Worm (Caenorhabditis elegans): ENCODE data around the gene E01B7.2.

The E01B7.2 gene

DNA sequence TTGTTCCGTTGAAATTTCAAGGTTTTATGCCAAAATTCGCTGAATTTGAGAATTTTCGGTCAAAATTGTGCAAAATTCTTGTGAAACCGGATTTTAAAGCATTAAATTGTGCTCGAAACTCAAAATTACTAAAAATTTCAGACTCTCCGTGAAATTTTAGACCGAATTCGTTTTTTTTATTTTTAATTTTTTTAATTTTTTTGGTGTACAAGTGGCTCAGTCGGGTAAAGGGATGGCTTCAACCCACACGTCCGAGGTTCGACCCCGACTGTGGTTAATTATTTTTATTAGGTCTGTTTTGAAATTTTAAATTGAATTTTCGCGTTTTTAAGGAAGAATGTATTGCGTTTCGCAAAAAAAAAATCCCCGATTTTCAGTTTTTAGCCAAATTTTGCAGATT, 17.4 kb downstream of the E01B7.2 start:
- TF ChIP-seq blmp-1 (tag; optimal IDR thresholded peaks at IDR 0.05; ENCODE audit: insufficient read depth), result no peak
- no peak for TF ChIP-seq lin-11 (tag; optimal IDR thresholded peaks at IDR 0.05)
- no peak for TF ChIP-seq ztf-11 (tag; optimal IDR thresholded peaks at IDR 0.05)
- TF ChIP-seq ztf-4 (tag; optimal IDR thresholded peaks at IDR 0.05), result no peak
- TF ChIP-seq elt-1 (tag; optimal IDR thresholded peaks at IDR 0.05), result no peak
- no peak for TF ChIP-seq nhr-10 (tag; optimal IDR thresholded peaks at IDR 0.05)
- TF ChIP-seq mbf-1 (tag; optimal IDR thresholded peaks at IDR 0.05), result no peak
- no peak for TF ChIP-seq skn-1 (tag; optimal IDR thresholded peaks at IDR 0.05)
- no peak for TF ChIP-seq nhr-21 (tag; optimal IDR thresholded peaks at IDR 0.05)
- no peak for TF ChIP-seq Y55F3AM.14 (GFP tag; optimal IDR thresholded peaks at IDR 0.05)
- no peak for TF ChIP-seq nhr-23 (tag; optimal IDR thresholded peaks at IDR 0.05)
- no peak for TF ChIP-seq nhr-11 (tag; optimal IDR thresholded peaks at IDR 0.05)
- no peak for TF ChIP-seq nhr-25 (tag; optimal IDR thresholded peaks at IDR 0.05)
- no peak for TF ChIP-seq ama-1 (optimal IDR thresholded peaks at IDR 0.05)
- no peak for TF ChIP-seq ceh-16 (tag; optimal IDR thresholded peaks at IDR 0.05)
- TF ChIP-seq unc-39 (tag; optimal IDR thresholded peaks at IDR 0.05), result no peak
- TF ChIP-seq nhr-77 (tag; optimal IDR thresholded peaks at IDR 0.05), result no peak
- TF ChIP-seq ceh-82 (tag; optimal IDR thresholded peaks at IDR 0.05), result no peak

ce11 chrV:17943877-17944472, 22.4 kb downstream of the E01B7.2 start:
- TF ChIP-seq sem-4 (tag; optimal IDR thresholded peaks at IDR 0.05) (no peak), sma-9 (GFP tag; optimal IDR thresholded peaks at IDR 0.05) (no peak), sma-9 (tag; optimal IDR thresholded peaks at IDR 0.05) (no peak), ztf-1 (GFP tag; conservative IDR thresholded peaks at IDR 0.05) (no peak), mbf-1 (tag; optimal IDR thresholded peaks at IDR 0.05) (no peak), F13H6.1 (tag; optimal IDR thresholded peaks at IDR 0.05) (no peak), unc-62 (GFP tag; optimal IDR thresholded peaks at IDR 0.05) (no peak), nhr-237 (tag; optimal IDR thresholded peaks at IDR 0.05) (no peak), Y55F3AM.14 (GFP tag; optimal IDR thresholded peaks at IDR 0.05) (no peak), crh-2 (tag; optimal IDR thresholded peaks at IDR 0.05) (no peak), ama-1 (optimal IDR thresholded peaks at IDR 0.05) (no peak)

DNA sequence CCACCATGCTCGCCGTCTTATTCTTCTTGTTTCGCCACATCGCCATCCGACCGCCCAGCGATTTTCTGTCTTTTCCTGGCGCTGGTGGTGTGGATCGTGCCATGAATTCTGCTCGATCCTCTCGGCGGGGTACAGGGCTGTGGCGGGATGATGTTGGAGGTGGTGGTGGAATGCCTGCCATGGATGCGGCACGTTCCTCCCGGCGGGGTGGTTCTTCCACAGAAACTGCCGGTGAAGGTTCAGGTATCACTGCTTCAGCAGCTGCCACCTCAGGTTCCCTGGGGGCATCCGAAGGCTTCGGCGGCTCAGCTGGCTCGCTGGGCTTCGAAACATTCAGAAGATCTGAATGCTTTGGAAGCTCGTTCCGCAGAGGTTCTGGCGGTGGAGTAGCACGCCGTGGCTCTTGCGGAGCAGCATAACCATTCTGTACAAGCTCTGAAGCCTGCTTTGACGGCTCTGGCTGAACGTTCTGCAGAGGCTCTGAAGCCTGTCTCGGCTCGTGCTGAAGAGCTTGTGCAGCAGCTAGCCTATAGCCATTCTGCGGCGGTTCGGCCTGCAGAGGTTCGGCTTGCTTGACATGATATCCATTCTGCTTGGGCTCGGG, 23.4 kb downstream of the E01B7.2 start:
- no peak for TF ChIP-seq nhr-77 (tag; optimal IDR thresholded peaks at IDR 0.05)
- no peak for TF ChIP-seq zag-1 (tag; optimal IDR thresholded peaks at IDR 0.05)
- TF ChIP-seq lin-11 (tag; optimal IDR thresholded peaks at IDR 0.05), result no peak
- no peak for TF ChIP-seq elt-3 (tag; optimal IDR thresholded peaks at IDR 0.05)
- TF ChIP-seq nhr-12 (tag; optimal IDR thresholded peaks at IDR 0.05), result no peak
- TF ChIP-seq nhr-6 (tag; optimal IDR thresholded peaks at IDR 0.05), result no peak
- no peak for TF ChIP-seq skn-1 (tag; optimal IDR thresholded peaks at IDR 0.05)
- no peak for TF ChIP-seq Y55F3AM.14 (GFP tag; optimal IDR thresholded peaks at IDR 0.05)
- TF ChIP-seq ceh-82 (tag; optimal IDR thresholded peaks at IDR 0.05), result no peak
- TF ChIP-seq R02D3.7 (tag; optimal IDR thresholded peaks at IDR 0.05), result no peak
- no peak for TF ChIP-seq ceh-16 (tag; optimal IDR thresholded peaks at IDR 0.05)
- no peak for TF ChIP-seq unc-55 (GFP tag; optimal IDR thresholded peaks at IDR 0.05)
- no peak for TF ChIP-seq ztf-4 (tag; optimal IDR thresholded peaks at IDR 0.05)
- no peak for TF ChIP-seq F13H6.1 (tag; optimal IDR thresholded peaks at IDR 0.05)
- TF ChIP-seq sma-9 (GFP tag; optimal IDR thresholded peaks at IDR 0.05), result no peak
- TF ChIP-seq sma-9 (tag; optimal IDR thresholded peaks at IDR 0.05), result no peak
- no peak for TF ChIP-seq sem-4 (tag; optimal IDR thresholded peaks at IDR 0.05)

ce11 chrV:17945460-17945859, 23.9 kb downstream of the E01B7.2 start:
- TF ChIP-seq nhr-6 (tag; optimal IDR thresholded peaks at IDR 0.05), result no peak
- no peak for TF ChIP-seq unc-39 (tag; optimal IDR thresholded peaks at IDR 0.05)
- no peak for TF ChIP-seq lin-39 (tag; optimal IDR thresholded peaks at IDR 0.05)
- TF ChIP-seq nhr-129 (tag; optimal IDR thresholded peaks at IDR 0.05), result no peak
- no peak for TF ChIP-seq Y55F3AM.14 (GFP tag; optimal IDR thresholded peaks at IDR 0.05)
- TF ChIP-seq ZK546.5 (tag; optimal IDR thresholded peaks at IDR 0.05), result no peak
- no peak for TF ChIP-seq ceh-82 (tag; optimal IDR thresholded peaks at IDR 0.05)
- no peak for TF ChIP-seq nhr-10 (tag; optimal IDR thresholded peaks at IDR 0.05)
- no peak for TF ChIP-seq nhr-25 (tag; optimal IDR thresholded peaks at IDR 0.05)
- no peak for TF ChIP-seq sma-3 (GFP tag; optimal IDR thresholded peaks at IDR 0.05)
- no peak for TF ChIP-seq nhr-77 (tag; optimal IDR thresholded peaks at IDR 0.05)
- no peak for TF ChIP-seq mdl-1 (tag; optimal IDR thresholded peaks at IDR 0.05)
- no peak for TF ChIP-seq nhr-21 (tag; optimal IDR thresholded peaks at IDR 0.05)
- no peak for TF ChIP-seq nhr-12 (tag; optimal IDR thresholded peaks at IDR 0.05)
- TF ChIP-seq gmeb-1 (tag; optimal IDR thresholded peaks at IDR 0.05), result no peak
- TF ChIP-seq nhr-237 (tag; optimal IDR thresholded peaks at IDR 0.05), result no peak
- TF ChIP-seq R02D3.7 (tag; optimal IDR thresholded peaks at IDR 0.05), result no peak

Data from whole organism, L2 larva.